Fruit fly (Drosophila melanogaster) Kc167 (cell line): ENCODE results near the gene CG13458.

Experiments used
- Myc ChIP-seq: fragments of >200 bp; optimal IDR thresholded peaks from 2 replicates; lab custom pipeline; 2017; ENCODE audit warnings: missing external identifiers
- Sin3A ChIP-seq: fragments of >200 bp; optimal IDR thresholded peaks from 2 replicates; lab custom pipeline; 2018; ENCODE audit warnings: missing external identifiers
- h ChIP-seq: fragments of >200 bp; optimal IDR thresholded peaks from 3 replicates; lab custom pipeline; 2018; ENCODE audit warnings: missing external identifiers
- psq ChIP-seq: fragments of >200 bp; optimal IDR thresholded peaks from 2 replicates; lab custom pipeline; 2017; ENCODE audit warnings: missing external identifiers
- ttk ChIP-seq: sonication (Bioruptor generic); optimal IDR thresholded peaks from 2 replicates; lab custom pipeline; 2017; ENCODE audit warnings: missing external identifiers

dm6 chr3L:15140268-15140957 lies 27.1 kb downstream of the CG13458 start:
- TF ChIP-seq ttk (lab: Kevin White, UChicago) (no peak), psq (lab: Kevin White, UChicago) (no peak), h (lab: Kevin White, UChicago) (no peak), Sin3A (no peak), Myc (lab: Kevin White, UChicago) (no peak)
